Fruit fly (Drosophila melanogaster) whole organism, embryonic: Measurements from ENCODE around the gene Cralbp.

ENCODE experiments used
- Ada2b ChIP-seq: fragments of 200-800 bp; sonication (Bioruptor generic); IDR thresholded peaks from 2 replicates; pipeline ENCODE4 v1.3.6; 2022; ENCODE audit warnings: missing biosample characterization, missing genetic modification characterization
- Atf6 ChIP-seq: fragments of 200-800 bp; sonication (Bioruptor generic); IDR thresholded peaks from 2 replicates; pipeline ENCODE4 v1.3.6; 2022; ENCODE audit warnings: missing biosample characterization, missing genetic modification characterization
- BtbVII ChIP-seq: fragments of 200-800 bp; sonication (Bioruptor generic); optimal IDR thresholded peaks from 3 replicates; lab custom pipeline; 2017; ENCODE audit warnings: missing biosample characterization, mild to moderate bottlenecking, missing genetic modification characterization
- CG11398 ChIP-seq: fragments of 200-800 bp; sonication (Bioruptor generic); optimal IDR thresholded peaks from 2 replicates; lab custom pipeline; 2016; ENCODE audit warnings: missing biosample characterization, missing genetic modification characterization
- CG11696 ChIP-seq: fragments of 200-800 bp; sonication (Bioruptor generic); IDR thresholded peaks from 2 replicates; pipeline ENCODE4 v1.3.6; 2022; ENCODE audit warnings: missing biosample characterization, missing genetic modification characterization
- CG11723 ChIP-seq: fragments of 200-800 bp; sonication (Bioruptor generic); optimal IDR thresholded peaks from 2 replicates; lab custom pipeline; 2017; ENCODE audit warnings: missing biosample characterization, mild to moderate bottlenecking, missing genetic modification characterization
- CG12659 ChIP-seq: fragments of 200-800 bp; sonication (Bioruptor generic); optimal IDR thresholded peaks from 3 replicates; lab custom pipeline; 2017; ENCODE audit warnings: mild to moderate bottlenecking, missing biosample characterization, missing genetic modification reagents, missing genetic modification characterization
- CG13287 ChIP-seq: fragments of 200-800 bp; sonication (Bioruptor generic); IDR thresholded peaks from 2 replicates; pipeline ENCODE4 v1.3.6; 2022; ENCODE audit warnings: missing biosample characterization, missing genetic modification characterization; ENCODE audit not compliant: partially characterized antibody
- CG14667 ChIP-seq: fragments of 200-800 bp; sonication (Bioruptor generic); IDR thresholded peaks from 2 replicates; pipeline ENCODE4 v1.3.6; 2022; ENCODE audit warnings: missing biosample characterization, missing genetic modification characterization
- CG1603 ChIP-seq: fragments of 200-800 bp; sonication (Bioruptor generic); optimal IDR thresholded peaks from 2 replicates; lab custom pipeline; 2019; ENCODE audit warnings: missing biosample characterization, mild to moderate bottlenecking, missing genetic modification characterization, moderate library complexity
- CG16779 ChIP-seq: fragments of 200-800 bp; sonication (Bioruptor generic); IDR thresholded peaks from 2 replicates; pipeline ENCODE4 v1.3.6; 2022; ENCODE audit warnings: missing biosample characterization, missing genetic modification characterization
- CG17612 ChIP-seq: fragments of 200-800 bp; sonication (Bioruptor generic); IDR thresholded peaks from 2 replicates; pipeline ENCODE4 v1.3.6; 2022; ENCODE audit warnings: missing biosample characterization, missing genetic modification characterization
- CG2202 ChIP-seq: fragments of 200-800 bp; sonication (Bioruptor generic); optimal IDR thresholded peaks from 2 replicates; lab custom pipeline; 2018; ENCODE audit warnings: missing biosample characterization, mild to moderate bottlenecking, missing genetic modification characterization
- CG4424 ChIP-seq: fragments of 200-800 bp; sonication (Bioruptor generic); optimal IDR thresholded peaks from 3 replicates; lab custom pipeline; 2016; ENCODE audit warnings: missing biosample characterization, missing genetic modification characterization
- CG5245 ChIP-seq: fragments of 200-800 bp; sonication (Bioruptor generic); optimal IDR thresholded peaks from 3 replicates; lab custom pipeline; 2016; ENCODE audit warnings: missing biosample characterization, missing genetic modification characterization
- CG6689 ChIP-seq: fragments of 200-800 bp; sonication (Bioruptor generic); IDR thresholded peaks from 2 replicates; pipeline ENCODE4 v1.3.6; 2022; ENCODE audit warnings: missing biosample characterization, missing genetic modification characterization
- CG6765 ChIP-seq: fragments of 200-800 bp; sonication (Bioruptor generic); optimal IDR thresholded peaks from 3 replicates; lab custom pipeline; 2017; ENCODE audit warnings: missing biosample characterization, mild to moderate bottlenecking, missing genetic modification characterization
- CG7372 ChIP-seq: fragments of 200-800 bp; sonication (Bioruptor generic); IDR thresholded peaks from 2 replicates; pipeline ENCODE4 v1.3.6; 2022; ENCODE audit warnings: missing biosample characterization, missing genetic modification characterization
- CG7745 ChIP-seq: fragments of 200-800 bp; sonication (Bioruptor generic); optimal IDR thresholded peaks from 2 replicates; lab custom pipeline; 2018; ENCODE audit warnings: missing biosample characterization, mild to moderate bottlenecking, missing genetic modification characterization, moderate library complexity
- CG8765 ChIP-seq: fragments of 200-800 bp; sonication (Bioruptor generic); IDR thresholded peaks from 2 replicates; pipeline ENCODE4 v1.3.6; 2022; ENCODE audit warnings: missing biosample characterization, missing genetic modification characterization
- CG9437 ChIP-seq: fragments of 200-800 bp; sonication (Bioruptor generic); optimal IDR thresholded peaks from 2 replicates; lab custom pipeline; 2018; ENCODE audit warnings: missing biosample characterization, mild to moderate bottlenecking, missing genetic modification characterization
- Dbx ChIP-seq: fragments of 200-800 bp; sonication (Bioruptor generic); IDR thresholded peaks from 3 replicates; pipeline ENCODE4 v1.3.6; 2022; ENCODE audit warnings: missing biosample characterization, missing genetic modification characterization
- Dll ChIP-seq: fragments of 200-800 bp; sonication (Bioruptor generic); IDR thresholded peaks from 4 replicates; pipeline ENCODE4 v1.3.6; 2022; ENCODE audit warnings: missing biosample characterization, missing genetic modification characterization; ENCODE audit not compliant: partially characterized antibody
- Elba2 ChIP-seq: fragments of 200-800 bp; sonication (Bioruptor generic); optimal IDR thresholded peaks from 3 replicates; lab custom pipeline; 2016; ENCODE audit warnings: missing biosample characterization, missing genetic modification characterization
- Fer1 ChIP-seq: fragments of 200-800 bp; sonication (Bioruptor generic); optimal IDR thresholded peaks from 2 replicates; lab custom pipeline; 2017; ENCODE audit warnings: missing biosample characterization, mild to moderate bottlenecking, missing genetic modification characterization
- GATAe ChIP-seq: fragments of 200-800 bp; sonication (Bioruptor generic); conservative IDR thresholded peaks from 2 replicates; pipeline ENCODE4 v1.3.6; 2022; ENCODE audit warnings: missing biosample characterization, missing genetic modification characterization
- Neu2 ChIP-seq: fragments of 200-800 bp; sonication (Bioruptor generic); optimal IDR thresholded peaks from 3 replicates; lab custom pipeline; 2016; ENCODE audit warnings: missing biosample characterization, missing genetic modification characterization, borderline replicate concordance
- Poxn ChIP-seq: fragments of 200-800 bp; sonication (Bioruptor generic); IDR thresholded peaks from 2 replicates; pipeline ENCODE4 v1.3.6; 2022; ENCODE audit warnings: missing biosample characterization, missing genetic modification characterization
- Side ChIP-seq: fragments of 200-800 bp; sonication (Bioruptor generic); optimal IDR thresholded peaks from 2 replicates; lab custom pipeline; 2016; ENCODE audit warnings: missing biosample characterization, missing genetic modification characterization
- cas ChIP-seq: fragments of 200-800 bp; sonication (Bioruptor generic); IDR thresholded peaks from 2 replicates; pipeline ENCODE4 v1.3.6; 2022; ENCODE audit warnings: missing biosample characterization, missing genetic modification characterization
- crc ChIP-seq: fragments of 200-800 bp; sonication (Bioruptor generic); optimal IDR thresholded peaks from 2 replicates; lab custom pipeline; 2016; ENCODE audit warnings: missing biosample characterization, missing genetic modification characterization
- crp ChIP-seq, 2 experiments: fragments of 200-800 bp; sonication (Bioruptor generic); optimal IDR thresholded peaks; 2 replicates in 1 of 2; 3 replicates in 1 of 2; lab custom pipeline; 2017; ENCODE audit warnings: missing biosample characterization in 2 of 2, missing genetic modification characterization in 2 of 2, mild to moderate bottlenecking in 1 of 2, moderate library complexity in 1 of 2
- dati ChIP-seq: fragments of 200-800 bp; sonication (Bioruptor generic); IDR thresholded peaks from 2 replicates; pipeline ENCODE4 v1.3.6; 2022; ENCODE audit warnings: missing biosample characterization, missing genetic modification characterization
- exex ChIP-seq: fragments of 200-800 bp; sonication (Bioruptor generic); optimal IDR thresholded peaks from 4 replicates; lab custom pipeline; 2018; ENCODE audit warnings: missing biosample characterization, mild to moderate bottlenecking, missing genetic modification characterization, moderate library complexity
- jing ChIP-seq: fragments of 200-800 bp; sonication (Bioruptor generic); optimal IDR thresholded peaks from 2 replicates; lab custom pipeline; 2018; ENCODE audit warnings: missing biosample characterization, mild to moderate bottlenecking, missing genetic modification characterization
- kay ChIP-seq: fragments of 200-800 bp; sonication (Bioruptor generic); optimal IDR thresholded peaks from 2 replicates; lab custom pipeline; 2016; ENCODE audit warnings: missing biosample characterization, missing genetic modification characterization
- knrl ChIP-seq: fragments of 200-800 bp; sonication (Bioruptor generic); IDR thresholded peaks from 3 replicates; pipeline ENCODE4 v1.3.6; 2022; ENCODE audit warnings: missing biosample characterization, missing genetic modification characterization; ENCODE audit not compliant: partially characterized antibody
- lbe ChIP-seq: fragments of 200-800 bp; sonication (Bioruptor generic); optimal IDR thresholded peaks from 2 replicates; lab custom pipeline; 2016; ENCODE audit warnings: missing biosample characterization, mild to moderate bottlenecking, missing genetic modification characterization
- lilli ChIP-seq: fragments of 200-800 bp; sonication (Bioruptor generic); optimal IDR thresholded peaks from 3 replicates; lab custom pipeline; 2016; ENCODE audit warnings: missing biosample characterization, missing genetic modification characterization
- maf-S ChIP-seq: fragments of 200-800 bp; sonication (Bioruptor generic); optimal IDR thresholded peaks from 2 replicates; lab custom pipeline; 2016; ENCODE audit warnings: missing biosample characterization, missing genetic modification characterization
- mam ChIP-seq: fragments of 200-800 bp; sonication (Bioruptor generic); optimal IDR thresholded peaks from 3 replicates; lab custom pipeline; 2016; ENCODE audit warnings: missing biosample characterization, missing genetic modification characterization
- mld ChIP-seq: fragments of 200-800 bp; sonication (Bioruptor generic); IDR thresholded peaks from 3 replicates; pipeline ENCODE4 v1.3.6; 2022; ENCODE audit warnings: missing biosample characterization, missing genetic modification characterization; ENCODE audit not compliant: partially characterized antibody
- pho ChIP-seq: fragments of 200-800 bp; sonication (Bioruptor generic); optimal IDR thresholded peaks from 2 replicates; lab custom pipeline; 2016; ENCODE audit warnings: missing biosample characterization, missing genetic modification characterization
- pnt ChIP-seq: fragments of 200-800 bp; sonication (Bioruptor generic); optimal IDR thresholded peaks from 3 replicates; lab custom pipeline; 2016; ENCODE audit warnings: missing biosample characterization, missing genetic modification characterization
- salm ChIP-seq: fragments of 200-800 bp; sonication (Bioruptor generic); optimal IDR thresholded peaks from 2 replicates; lab custom pipeline; 2018; ENCODE audit warnings: missing biosample characterization, mild to moderate bottlenecking, missing genetic modification characterization
- shn ChIP-seq: fragments of 200-800 bp; sonication (Bioruptor generic); optimal IDR thresholded peaks from 3 replicates; lab custom pipeline; 2016; ENCODE audit warnings: missing biosample characterization, missing genetic modification characterization
- sima ChIP-seq: fragments of 200-800 bp; sonication (Bioruptor generic); optimal IDR thresholded peaks from 2 replicates; lab custom pipeline; 2016; ENCODE audit warnings: missing biosample characterization, missing genetic modification characterization
- slbo ChIP-seq: fragments of 200-800 bp; sonication (Bioruptor generic); IDR thresholded peaks from 2 replicates; pipeline ENCODE4 v1.3.6; 2022; ENCODE audit warnings: missing biosample characterization, missing genetic modification characterization
- sna ChIP-seq: fragments of 200-800 bp; sonication (Bioruptor generic); IDR thresholded peaks from 2 replicates; pipeline ENCODE4 v1.3.6; 2022; ENCODE audit warnings: missing biosample characterization, missing genetic modification characterization; ENCODE audit not compliant: partially characterized antibody
- sug ChIP-seq: fragments of 200-800 bp; optimal IDR thresholded peaks from 2 replicates; lab custom pipeline; 2019; ENCODE audit warnings: missing biosample characterization, mild to moderate bottlenecking, missing genetic modification characterization, moderate library complexity
- tna ChIP-seq: fragments of 200-800 bp; sonication (Bioruptor generic); IDR thresholded peaks from 2 replicates; pipeline ENCODE4 v1.3.6; 2022; ENCODE audit warnings: missing biosample characterization, missing genetic modification characterization; ENCODE audit not compliant: partially characterized antibody
- ttk ChIP-seq: fragments of 200-800 bp; sonication (Bioruptor generic); IDR thresholded peaks from 2 replicates; pipeline ENCODE4 v2.1.2; 2022; ENCODE audit warnings: missing biosample characterization, missing genetic modification characterization

Gene Cralbp

DNA sequence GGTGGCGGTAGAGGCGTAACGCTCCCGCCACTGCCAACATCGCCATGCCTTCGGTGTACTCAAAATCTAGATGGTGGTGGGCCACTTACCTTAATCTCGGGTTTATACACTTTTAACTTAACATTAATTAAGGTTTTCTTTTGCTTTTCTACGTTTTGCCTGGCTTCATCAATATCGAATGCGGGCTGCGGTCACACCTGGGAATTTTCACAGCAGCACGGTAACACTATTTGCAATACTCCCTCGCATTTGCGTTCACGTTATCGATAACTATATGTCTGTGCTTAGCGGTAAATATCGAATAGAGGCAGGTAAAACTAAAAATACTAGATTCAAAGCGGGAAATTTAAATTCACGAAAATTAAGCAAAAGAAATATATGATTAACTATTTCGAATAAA, 7.4 kb upstream of the Cralbp start, which contains the start of gene Bre1 (continued):
- TF ChIP-seq sna (GFP tag; lab: Robert Waterston, UW): peak; percentile 76; the same call in 1 of the 2 replicates
- TF ChIP-seq maf-S (GFP tag; lab: Kevin White, UChicago): no peak
- no peak for TF ChIP-seq lbe (GFP tag; lab: Kevin White, UChicago)
- peak; percentile 75 for TF ChIP-seq CG1603 (tag; lab: Kevin White, UChicago)
- peak; percentile 77 for TF ChIP-seq Dll
- no peak for TF ChIP-seq CG6765 (GFP tag; lab: Kevin White, UChicago)
- no peak for TF ChIP-seq pnt
- TF ChIP-seq CG13287: peak; percentile 87
- TF ChIP-seq CG16779 (GFP tag; lab: Robert Waterston, UW): no peak
- TF ChIP-seq BtbVII (GFP tag; lab: Kevin White, UChicago): no peak
- TF ChIP-seq salm (tag; lab: Kevin White, UChicago): no peak
- TF ChIP-seq CG8765 (GFP tag; lab: Robert Waterston, UW): no peak
- no peak for TF ChIP-seq CG7372 (GFP tag; lab: Robert Waterston, UW)
- no peak for TF ChIP-seq dati (GFP tag; lab: Robert Waterston, UW)
- no peak for TF ChIP-seq Elba2 (GFP tag; lab: Kevin White, UChicago)
- no peak for TF ChIP-seq Side (GFP tag; lab: Kevin White, UChicago)
- TF ChIP-seq CG11398 (GFP tag; lab: Kevin White, UChicago): no peak
- no peak for TF ChIP-seq CG4424 (GFP tag; lab: Kevin White, UChicago)
- TF ChIP-seq tna (GFP tag; lab: Robert Waterston, UW): peak; percentile 53
- no peak; the same call in 1 of the 2 replicates for TF ChIP-seq slbo (GFP tag; lab: Robert Waterston, UW)
- TF ChIP-seq CG2202 (tag; lab: Kevin White, UChicago): no peak
- TF ChIP-seq CG7745: no peak
- TF ChIP-seq Dbx (GFP tag; lab: Robert Waterston, UW): 0 out of 3 replicates have a peak, but pooled peaks have one; percentile 15
- TF ChIP-seq GATAe (GFP tag; lab: Robert Waterston, UW): no peak
- TF ChIP-seq exex: no peak
- no peak for TF ChIP-seq sima (GFP tag; lab: Kevin White, UChicago)
- no peak for TF ChIP-seq Neu2 (GFP tag; lab: Kevin White, UChicago)
- TF ChIP-seq crc (GFP tag; lab: Kevin White, UChicago): no peak
- TF ChIP-seq ttk: no peak
- TF ChIP-seq CG6689 (GFP tag; lab: Robert Waterston, UW): no peak
- no peak for TF ChIP-seq cas (GFP tag; lab: Robert Waterston, UW)
- no peak for TF ChIP-seq lilli
- peak; percentile 64 for TF ChIP-seq CG12659 (GFP tag; lab: Kevin White, UChicago)
- no peak for TF ChIP-seq crp (GFP tag; optimal IDR thresholded peaks at IDR 0.05; lab: Kevin White, UChicago)
- no peak for TF ChIP-seq CG11696
- TF ChIP-seq mam (GFP tag; lab: Kevin White, UChicago): no peak
- TF ChIP-seq kay (GFP tag; lab: Kevin White, UChicago): no peak
- no peak for TF ChIP-seq Poxn (GFP tag; lab: Robert Waterston, UW)
- peak; percentile 9 for TF ChIP-seq sug
- TF ChIP-seq knrl (GFP tag; lab: Robert Waterston, UW): peak; percentile 75
- no peak for TF ChIP-seq Ada2b (GFP tag; lab: Robert Waterston, UW)
- no peak for TF ChIP-seq pho (GFP tag; lab: Kevin White, UChicago)
- TF ChIP-seq shn (GFP tag; lab: Kevin White, UChicago): no peak
- peak; percentile 34 for TF ChIP-seq Fer1 (GFP tag; lab: Kevin White, UChicago)
- TF ChIP-seq Atf6 (GFP tag; lab: Robert Waterston, UW): no peak
- TF ChIP-seq CG17612 (GFP tag; lab: Robert Waterston, UW): no peak
- TF ChIP-seq CG14667 (GFP tag; lab: Robert Waterston, UW): no peak
- no peak for TF ChIP-seq CG11723 (GFP tag; lab: Kevin White, UChicago)
- no peak for TF ChIP-seq jing (GFP tag; lab: Kevin White, UChicago)
- no peak for TF ChIP-seq mld (GFP tag; lab: Robert Waterston, UW)
- no peak for TF ChIP-seq CG5245 (GFP tag; lab: Kevin White, UChicago)
- TF ChIP-seq CG9437 (GFP tag; lab: Kevin White, UChicago): no peak
